Worm (Caenorhabditis elegans): ENCODE measurements around the gene unc-4.

Gene unc-4

ce11 chrII:9892409-9892808, 7.8 kb downstream of the unc-4 start, which contains the start of gene C08H9.16:
Gene C08H9.16, plus strand, starts transcription at chrII:9892778.
- no peak for TF ChIP-seq nhr-11 (tag; optimal IDR thresholded peaks at IDR 0.05)
- TF ChIP-seq ceh-31 (tag; optimal IDR thresholded peaks at IDR 0.05) = no peak
- TF ChIP-seq elt-4 (tag; optimal IDR thresholded peaks at IDR 0.05) = no peak
- TF ChIP-seq sox-2 (GFP tag; IDR thresholded peaks at IDR 0.05) = no peak
- TF ChIP-seq hlh-13 (GFP tag; optimal IDR thresholded peaks at IDR 0.05) = no peak
- TF ChIP-seq rnt-1 (tag; optimal IDR thresholded peaks at IDR 0.05) = no peak
- TF ChIP-seq eyg-1 (tag; optimal IDR thresholded peaks at IDR 0.05) = no peak
- no peak for TF ChIP-seq F13H6.1 (tag; optimal IDR thresholded peaks at IDR 0.05)
- peak; percentile 33 for TF ChIP-seq unc-42 (tag; optimal IDR thresholded peaks at IDR 0.05)
- TF ChIP-seq nfya-1 (tag; optimal IDR thresholded peaks at IDR 0.05) = peak; percentile 73
- TF ChIP-seq C38D4.7 (GFP tag; optimal IDR thresholded peaks at IDR 0.05) = no peak
- no peak for TF ChIP-seq ceh-30 (tag; optimal IDR thresholded peaks at IDR 0.05)

ce11 chrII:9891823-9892222, 8.4 kb downstream of the unc-4 start:
- TF ChIP-seq elt-2 (tag; optimal IDR thresholded peaks at IDR 0.05) (peak; percentile 81), unc-3 (GFP tag; conservative IDR thresholded peaks at IDR 0.05) (no peak), unc-3 (tag; optimal IDR thresholded peaks at IDR 0.05) (no peak)

ce11 chrII:9891031-9891689, 9.0 kb downstream of the unc-4 start, which contains the start of gene vgln-1:
Gene vgln-1, minus strand, starts transcription at chrII:9891081.
- TF ChIP-seq ahr-1 (tag; optimal IDR thresholded peaks at IDR 0.05) (no peak), unc-55 (GFP tag; optimal IDR thresholded peaks at IDR 0.05) (no peak), ceh-30 (tag; optimal IDR thresholded peaks at IDR 0.05) (no peak), syd-9 (tag; optimal IDR thresholded peaks at IDR 0.05) (no peak), C38D4.7 (GFP tag; optimal IDR thresholded peaks at IDR 0.05) (no peak), ztf-16 (tag; optimal IDR thresholded peaks at IDR 0.05) (no peak), dve-1 (tag; optimal IDR thresholded peaks at IDR 0.05) (no peak), pha-4 (tag; optimal IDR thresholded peaks at IDR 0.05) (no peak), fkh-6 (tag; optimal IDR thresholded peaks at IDR 0.05) (no peak)

- TF ChIP-seq dmd-4 (tag; optimal IDR thresholded peaks at IDR 0.05; ENCODE audit: borderline replicate concordance) = no peak
- no peak for TF ChIP-seq K02D7.2 (tag; optimal IDR thresholded peaks at IDR 0.05)
Measured at ce11 chrII:9888549-9888948, 11.6 kb downstream of the unc-4 start.

ce11 chrII:9886216-9886615, 14.0 kb downstream of the unc-4 start, which contains the start of gene algn-8:
Gene algn-8, minus strand, starts transcription at chrII:9886442.
- TF ChIP-seq hlh-15 (tag; optimal IDR thresholded peaks at IDR 0.05) = no peak
- no peak for TF ChIP-seq hlh-13 (GFP tag; optimal IDR thresholded peaks at IDR 0.05)
- no peak for TF ChIP-seq sox-4 (tag; optimal IDR thresholded peaks at IDR 0.05)

ce11 chrII:9880826-9881225, 19.4 kb downstream of the unc-4 start, which contains the start of gene C08H9.15:
Gene C08H9.15, plus strand, starts transcription at chrII:9881193.
- TF ChIP-seq C08G9.2 (tag; optimal IDR thresholded peaks at IDR 0.05) (no peak), tbx-7 (tag; optimal IDR thresholded peaks at IDR 0.05) (no peak), pqm-1 (tag; optimal IDR thresholded peaks at IDR 0.05) (no peak), nhr-11 (tag; optimal IDR thresholded peaks at IDR 0.05) (no peak), ref-2 (tag; optimal IDR thresholded peaks at IDR 0.05) (no peak), sox-2 (GFP tag; IDR thresholded peaks at IDR 0.05) (no peak), nhr-232 (tag; optimal IDR thresholded peaks at IDR 0.05) (no peak), ceh-19 (GFP tag; optimal IDR thresholded peaks at IDR 0.05) (no peak), gmeb-2 (tag; optimal IDR thresholded peaks at IDR 0.05) (no peak), ceh-18 (tag; optimal IDR thresholded peaks at IDR 0.05) (no peak), unc-3 (GFP tag; conservative IDR thresholded peaks at IDR 0.05) (no peak), unc-3 (tag; optimal IDR thresholded peaks at IDR 0.05) (no peak), ceh-14 (tag; optimal IDR thresholded peaks at IDR 0.05) (no peak), pag-3 (tag; optimal IDR thresholded peaks at IDR 0.05; ENCODE audit: borderline replicate concordance) (no peak), ceh-22 (tag; optimal IDR thresholded peaks at IDR 0.05) (no peak), fkh-6 (tag; optimal IDR thresholded peaks at IDR 0.05) (no peak), F13H6.1 (tag; optimal IDR thresholded peaks at IDR 0.05) (no peak), ceh-30 (tag; optimal IDR thresholded peaks at IDR 0.05) (no peak), pat-9 (tag; optimal IDR thresholded peaks at IDR 0.05) (no peak), syd-9 (tag; optimal IDR thresholded peaks at IDR 0.05) (no peak), pha-2 (tag; optimal IDR thresholded peaks at IDR 0.05) (no peak)

All from whole organism, late embryonic.